Fruit fly (Drosophila melanogaster): ENCODE measurements around the gene CtIP.

CtIP gene

dm6 chr3L:20401026-20401912, 34.8 kb upstream of the CtIP start, which contains the start of gene trbl (continued):
- peak; percentile 57 for TF ChIP-seq Scr (GFP tag; IDR thresholded peaks at IDR 0.05; ENCODE audit: partially characterized antibody)
- peak; percentile 75 for TF ChIP-seq CG14860 (GFP tag; IDR thresholded peaks at IDR 0.05; ENCODE audit: partially characterized antibody)
- no peak; the same call in 2 of the 3 replicates for TF ChIP-seq tgo (GFP tag; IDR thresholded peaks at IDR 0.05)
- peak; percentile 10 for TF ChIP-seq lbe (GFP tag; optimal IDR thresholded peaks at IDR 0.05)
- TF ChIP-seq E2f2 (GFP tag; IDR thresholded peaks at IDR 0.05) = peak; percentile 60
- peak; percentile 33 for TF ChIP-seq Nf-YB (GFP tag; optimal IDR thresholded peaks at IDR 0.05)
- peak; percentile 68 for TF ChIP-seq nau (GFP tag; optimal IDR thresholded peaks at IDR 0.05)
- peak; percentile 22 for TF ChIP-seq Vsx1 (GFP tag; optimal IDR thresholded peaks at IDR 0.05)
- no peak for TF ChIP-seq CG1792 (GFP tag; optimal IDR thresholded peaks at IDR 0.05)
- peak; percentile 27; the same call in 1 of the 2 replicates for TF ChIP-seq onecut (GFP tag; IDR thresholded peaks at IDR 0.05)
- no peak for TF ChIP-seq slp2 (GFP tag; optimal IDR thresholded peaks at IDR 0.05)
- TF ChIP-seq corto (GFP tag; optimal IDR thresholded peaks at IDR 0.05) = no peak
- TF ChIP-seq bigmax (GFP tag; optimal IDR thresholded peaks at IDR 0.05) = peak; percentile 17
- no peak for TF ChIP-seq en (GFP tag; optimal IDR thresholded peaks at IDR 0.05)
- TF ChIP-seq CG14710 (tag; optimal IDR thresholded peaks at IDR 0.05) = peak; percentile 26
- TF ChIP-seq Jarid2 (GFP tag; optimal IDR thresholded peaks at IDR 0.05) = peak; percentile 80

- TF ChIP-seq Scr (GFP tag; IDR thresholded peaks at IDR 0.05; ENCODE audit: partially characterized antibody) (no peak), CG2129 (GFP tag; IDR thresholded peaks at IDR 0.05; ENCODE audit: partially characterized antibody) (no peak), tx (GFP tag; optimal IDR thresholded peaks at IDR 0.05) (peak; percentile 10), Hr3 (GFP tag; optimal IDR thresholded peaks at IDR 0.05) (no peak), chn (GFP tag; optimal IDR thresholded peaks at IDR 0.05) (no peak), CG10979 (tag; optimal IDR thresholded peaks at IDR 0.05) (peak; percentile 78), Rfx (GFP tag; IDR thresholded peaks at IDR 0.05) (no peak), gro (GFP tag; optimal IDR thresholded peaks at IDR 0.05) (no peak), yki (optimal IDR thresholded peaks at IDR 0.05) (no peak), CG8388 (GFP tag; optimal IDR thresholded peaks at IDR 0.05) (no peak), CTCF (GFP tag; optimal IDR thresholded peaks at IDR 0.05) (no peak), inv (GFP tag; IDR thresholded peaks at IDR 0.05; ENCODE audit: partially characterized antibody) (no peak), sc (optimal IDR thresholded peaks at IDR 0.05) (no peak), sc (GFP tag; optimal IDR thresholded peaks at IDR 0.05) (peak; percentile 50), CG13894 (tag; optimal IDR thresholded peaks at IDR 0.05) (no peak), mld (GFP tag; IDR thresholded peaks at IDR 0.05; ENCODE audit: partially characterized antibody) (no peak), CG6272 (GFP tag; IDR thresholded peaks at IDR 0.05) (no peak), CG7372 (GFP tag; IDR thresholded peaks at IDR 0.05) (no peak), hkb (optimal IDR thresholded peaks at IDR 0.05) (no peak), hkb (GFP tag; IDR thresholded peaks at IDR 0.05) (no peak), ham (GFP tag; IDR thresholded peaks at IDR 0.05) (no peak), CG31365 (tag; optimal IDR thresholded peaks at IDR 0.05) (no peak), CG11695 (GFP tag; IDR thresholded peaks at IDR 0.05) (0 out of 3 replicates have a peak, but pooled peaks have one; percentile 27), CG9215 (GFP tag; IDR thresholded peaks at IDR 0.05) (no peak), dimm (GFP tag; IDR thresholded peaks at IDR 0.05) (no peak), Taf1 (GFP tag; IDR thresholded peaks at IDR 0.05) (no peak), CG17328 (GFP tag; IDR thresholded peaks at IDR 0.05) (peak; percentile 49; the same call in 1 of the 2 replicates), Dek (tag; optimal IDR thresholded peaks at IDR 0.05) (no peak), CG30431 (GFP tag; optimal IDR thresholded peaks at IDR 0.05) (peak; percentile 30), CG2712 (tag; optimal IDR thresholded peaks at IDR 0.05) (peak; percentile 77), ttk (GFP tag; IDR thresholded peaks at IDR 0.05) (no peak), so (GFP tag; IDR thresholded peaks at IDR 0.05) (no peak), Opbp (GFP tag; IDR thresholded peaks at IDR 0.05; ENCODE audit: partially characterized antibody) (no peak)
Observed at dm6 chr3L:20402665-20403492, 33.2 kb upstream of the CtIP start.
